Fruit fly (Drosophila melanogaster): ENCODE measurements around the gene Rpn9.

Gene Rpn9

dm6 chr3R:23694579-23695033 lies 38.7 kb downstream of the Rpn9 start, which contains the start of gene CG10254:
TSS of gene CG10254 (minus strand) at chr3R:23694983.
- TF ChIP-seq cnc (optimal IDR thresholded peaks at IDR 0.05) (no peak), bab1 (GFP tag; optimal IDR thresholded peaks at IDR 0.05) (peak; percentile 34)

DNA sequence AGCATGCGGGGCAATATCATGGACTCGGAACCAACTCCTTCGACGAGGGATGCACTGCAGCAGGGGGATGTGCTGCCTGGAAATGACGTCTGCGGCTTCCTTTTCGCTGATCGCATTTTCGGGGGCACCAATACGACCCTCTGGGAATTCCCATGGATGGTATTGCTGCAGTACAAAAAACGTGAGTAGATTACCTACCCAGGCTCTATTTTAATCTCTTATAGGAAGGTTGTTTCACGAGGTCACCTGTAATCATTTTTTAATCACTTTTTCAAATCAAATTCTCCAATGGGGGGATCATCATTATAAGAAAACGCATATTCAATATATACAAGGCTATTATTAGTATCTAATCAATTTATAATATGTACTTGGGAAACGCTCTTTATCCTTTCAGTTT lies 46.3 kb downstream of the Rpn9 start:
- TF ChIP-seq tj (GFP tag; optimal IDR thresholded peaks at IDR 0.05) (no peak), CG7045 (GFP tag; optimal IDR thresholded peaks at IDR 0.05) (no peak), CG12768 (GFP tag; optimal IDR thresholded peaks at IDR 0.05) (no peak), kay (GFP tag; ENCODE audit: borderline replicate concordance) (no peak), cic (GFP tag; optimal IDR thresholded peaks at IDR 0.05) (no peak), Hr96 (GFP tag; optimal IDR thresholded peaks at IDR 0.05) (no peak), CG14711 (tag; optimal IDR thresholded peaks at IDR 0.05) (no peak), bab1 (GFP tag; optimal IDR thresholded peaks at IDR 0.05) (no peak), CG5204 (GFP tag; optimal IDR thresholded peaks at IDR 0.05) (no peak), Crg-1 (GFP tag; optimal IDR thresholded peaks at IDR 0.05) (no peak), pad (GFP tag; optimal IDR thresholded peaks at IDR 0.05) (no peak), Mnt (GFP tag; optimal IDR thresholded peaks at IDR 0.05) (no peak), Clk (GFP tag; optimal IDR thresholded peaks at IDR 0.05) (no peak)

- TF ChIP-seq cic (GFP tag; optimal IDR thresholded peaks at IDR 0.05) (peak; percentile 18), ovo (GFP tag; optimal IDR thresholded peaks at IDR 0.05) (no peak), tj (GFP tag; optimal IDR thresholded peaks at IDR 0.05) (peak; percentile 44)
Observed at dm6 chr3R:23685955-23686354, 47.3 kb downstream of the Rpn9 start, which contains the start of gene SPE. TSS of gene SPE (plus strand) at chr3R:23686255.

- TF ChIP-seq bab1 (GFP tag; optimal IDR thresholded peaks at IDR 0.05) = no peak
- TF ChIP-seq kay (GFP tag; ENCODE audit: borderline replicate concordance) = no peak
- no peak for TF ChIP-seq CG1620 (GFP tag; optimal IDR thresholded peaks at IDR 0.05)
- TF ChIP-seq cnc (optimal IDR thresholded peaks at IDR 0.05) = no peak
- TF ChIP-seq tj (GFP tag; optimal IDR thresholded peaks at IDR 0.05) = no peak
- no peak for TF ChIP-seq CG11617 (GFP tag; optimal IDR thresholded peaks at IDR 0.05)
- no peak for TF ChIP-seq Hr96 (GFP tag; optimal IDR thresholded peaks at IDR 0.05)
- TF ChIP-seq CG5204 (GFP tag; optimal IDR thresholded peaks at IDR 0.05) = no peak
- no peak for TF ChIP-seq cic (GFP tag; optimal IDR thresholded peaks at IDR 0.05)
- no peak for TF ChIP-seq CG12768 (GFP tag; optimal IDR thresholded peaks at IDR 0.05)
- no peak for TF ChIP-seq CG7101 (tag; optimal IDR thresholded peaks at IDR 0.05)
- no peak for TF ChIP-seq Mnt (GFP tag; optimal IDR thresholded peaks at IDR 0.05)
- no peak for TF ChIP-seq ovo (GFP tag; optimal IDR thresholded peaks at IDR 0.05)
- TF ChIP-seq CG14711 (tag; optimal IDR thresholded peaks at IDR 0.05) = no peak
- no peak for TF ChIP-seq pad (GFP tag; optimal IDR thresholded peaks at IDR 0.05)
- TF ChIP-seq CG7045 (GFP tag; optimal IDR thresholded peaks at IDR 0.05) = no peak
- no peak for TF ChIP-seq Clk (GFP tag; optimal IDR thresholded peaks at IDR 0.05)
- TF ChIP-seq toe (GFP tag; optimal IDR thresholded peaks at IDR 0.05) = no peak
- no peak for TF ChIP-seq Crg-1 (GFP tag; optimal IDR thresholded peaks at IDR 0.05)
- no peak for TF ChIP-seq CG33017 (tag; optimal IDR thresholded peaks at IDR 0.05)
Observed at dm6 chr3R:23683757-23684156, 49.5 kb downstream of the Rpn9 start, which contains the start of gene CG18754. TSS of gene CG18754 (plus strand) at chr3R:23684057.

dm6 chr3R:23682203-23682602 lies 51.1 kb downstream of the Rpn9 start, which contains the start of gene CG16710:
TSS of gene CG16710 (plus strand) at chr3R:23682503.
- TF ChIP-seq cnc (optimal IDR thresholded peaks at IDR 0.05) = no peak
- TF ChIP-seq Crg-1 (GFP tag; optimal IDR thresholded peaks at IDR 0.05) = no peak
- no peak for TF ChIP-seq CG7101 (tag; optimal IDR thresholded peaks at IDR 0.05)
- no peak for TF ChIP-seq CG1620 (GFP tag; optimal IDR thresholded peaks at IDR 0.05)
- TF ChIP-seq CG5204 (GFP tag; optimal IDR thresholded peaks at IDR 0.05) = no peak
- no peak for TF ChIP-seq bab1 (GFP tag; optimal IDR thresholded peaks at IDR 0.05)
- TF ChIP-seq cic (GFP tag; optimal IDR thresholded peaks at IDR 0.05) = no peak
- no peak for TF ChIP-seq Hr96 (GFP tag; optimal IDR thresholded peaks at IDR 0.05)
- no peak for TF ChIP-seq pad (GFP tag; optimal IDR thresholded peaks at IDR 0.05)
- no peak for TF ChIP-seq CG11617 (GFP tag; optimal IDR thresholded peaks at IDR 0.05)
- no peak for TF ChIP-seq CG12768 (GFP tag; optimal IDR thresholded peaks at IDR 0.05)
- TF ChIP-seq tj (GFP tag; optimal IDR thresholded peaks at IDR 0.05) = no peak
- TF ChIP-seq Mnt (GFP tag; optimal IDR thresholded peaks at IDR 0.05) = no peak
- no peak for TF ChIP-seq ovo (GFP tag; optimal IDR thresholded peaks at IDR 0.05)
- no peak for TF ChIP-seq CG14711 (tag; optimal IDR thresholded peaks at IDR 0.05)
- TF ChIP-seq toe (GFP tag; optimal IDR thresholded peaks at IDR 0.05) = no peak
- no peak for TF ChIP-seq kay (GFP tag; ENCODE audit: borderline replicate concordance)
- no peak for TF ChIP-seq CG33017 (tag; optimal IDR thresholded peaks at IDR 0.05)
- no peak for TF ChIP-seq CG7045 (GFP tag; optimal IDR thresholded peaks at IDR 0.05)
- TF ChIP-seq Clk (GFP tag; optimal IDR thresholded peaks at IDR 0.05) = no peak

Data from whole organism, adult.